Fruit fly (Drosophila melanogaster) whole organism, embryonic: ENCODE results near the gene Sym.

Experiments
- Atf-2 ChIP-seq: fragments of 200-800 bp; sonication (Bioruptor generic); optimal IDR thresholded peaks from 2 replicates; lab custom pipeline; 2016; ENCODE audit warnings: missing biosample characterization, missing genetic modification characterization
- Atf6 ChIP-seq: fragments of 200-800 bp; sonication (Bioruptor generic); IDR thresholded peaks from 2 replicates; pipeline ENCODE4 v1.3.6; 2022; ENCODE audit warnings: missing biosample characterization, missing genetic modification characterization
- Bgb ChIP-seq: fragments of 200-800 bp; sonication (Bioruptor generic); IDR thresholded peaks from 2 replicates; pipeline ENCODE4 v1.3.6; 2022; ENCODE audit warnings: missing biosample characterization, missing genetic modification characterization; ENCODE audit not compliant: partially characterized antibody
- CG10209 ChIP-seq: fragments of 200-800 bp; sonication (Bioruptor generic); optimal IDR thresholded peaks from 3 replicates; lab custom pipeline; 2017; ENCODE audit warnings: missing biosample characterization, mild to moderate bottlenecking, missing genetic modification characterization, missing genetic modification reagents
- CG10267 ChIP-seq: fragments of 200-800 bp; sonication (Bioruptor generic); optimal IDR thresholded peaks from 2 replicates; lab custom pipeline; 2018; ENCODE audit warnings: missing biosample characterization, mild to moderate bottlenecking, missing genetic modification characterization, moderate library complexity
- CG10565 ChIP-seq: fragments of 200-800 bp; sonication (Bioruptor generic); optimal IDR thresholded peaks from 3 replicates; lab custom pipeline; 2016; ENCODE audit warnings: missing biosample characterization, mild to moderate bottlenecking, missing genetic modification characterization
- CG11723 ChIP-seq: fragments of 200-800 bp; sonication (Bioruptor generic); optimal IDR thresholded peaks from 2 replicates; lab custom pipeline; 2017; ENCODE audit warnings: missing biosample characterization, mild to moderate bottlenecking, missing genetic modification characterization
- CG12744 ChIP-seq: fragments of 200-800 bp; sonication (Bioruptor generic); optimal IDR thresholded peaks from 2 replicates; lab custom pipeline; 2016; ENCODE audit warnings: missing biosample characterization, missing genetic modification characterization
- CG14441 ChIP-seq: fragments of 200-800 bp; sonication (Bioruptor generic); IDR thresholded peaks from 2 replicates; pipeline ENCODE4 v1.3.6; 2022; ENCODE audit warnings: missing biosample characterization, missing genetic modification characterization
- CG1529 ChIP-seq: fragments of 200-800 bp; sonication (Bioruptor generic); optimal IDR thresholded peaks from 3 replicates; lab custom pipeline; 2018; ENCODE audit warnings: missing biosample characterization, missing genetic modification characterization
- CG1603 ChIP-seq: fragments of 200-800 bp; sonication (Bioruptor generic); optimal IDR thresholded peaks from 2 replicates; lab custom pipeline; 2019; ENCODE audit warnings: missing biosample characterization, mild to moderate bottlenecking, missing genetic modification characterization, moderate library complexity
- CG1647 ChIP-seq: fragments of 200-800 bp; sonication (Bioruptor generic); optimal IDR thresholded peaks from 3 replicates; lab custom pipeline; 2016; ENCODE audit warnings: missing biosample characterization, missing genetic modification characterization
- CG16863 ChIP-seq: fragments of 200-800 bp; sonication (Bioruptor generic); optimal IDR thresholded peaks from 3 replicates; lab custom pipeline; 2016; ENCODE audit warnings: missing biosample characterization, missing genetic modification characterization
- CG17359 ChIP-seq: fragments of 200-800 bp; sonication (Bioruptor generic); optimal IDR thresholded peaks from 3 replicates; lab custom pipeline; 2018; ENCODE audit warnings: missing biosample characterization, mild to moderate bottlenecking, missing genetic modification characterization, moderate library complexity
- CG17385 ChIP-seq: fragments of 200-800 bp; sonication (Bioruptor generic); optimal IDR thresholded peaks from 3 replicates; lab custom pipeline; 2018; ENCODE audit warnings: missing biosample characterization, mild to moderate bottlenecking, missing genetic modification characterization
- CG17612 ChIP-seq: fragments of 200-800 bp; sonication (Bioruptor generic); IDR thresholded peaks from 2 replicates; pipeline ENCODE4 v1.3.6; 2022; ENCODE audit warnings: missing biosample characterization, missing genetic modification characterization
- CG17829 ChIP-seq: fragments of 200-800 bp; optimal IDR thresholded peaks from 2 replicates; lab custom pipeline; 2019; ENCODE audit warnings: missing biosample characterization, mild to moderate bottlenecking, missing genetic modification characterization, moderate library complexity
- CG2875 ChIP-seq: fragments of 200-800 bp; sonication (Bioruptor generic); optimal IDR thresholded peaks from 2 replicates; lab custom pipeline; 2017; ENCODE audit warnings: missing biosample characterization, mild to moderate bottlenecking, missing genetic modification characterization, missing genetic modification reagents
- CG3163 ChIP-seq: fragments of 200-800 bp; sonication (Bioruptor generic); optimal IDR thresholded peaks from 3 replicates; lab custom pipeline; 2016; ENCODE audit warnings: missing biosample characterization, missing genetic modification characterization
- CG3995 ChIP-seq: fragments of 200-800 bp; sonication (Bioruptor generic); optimal IDR thresholded peaks from 3 replicates; lab custom pipeline; 2016; ENCODE audit warnings: missing biosample characterization, missing genetic modification characterization
- CG43689 ChIP-seq: fragments of 200-800 bp; sonication (Bioruptor generic); IDR thresholded peaks from 2 replicates; pipeline ENCODE4 v1.3.6; 2022; ENCODE audit warnings: missing biosample characterization, missing genetic modification characterization
- CG4617 ChIP-seq: fragments of 200-800 bp; sonication (Bioruptor generic); optimal IDR thresholded peaks from 3 replicates; lab custom pipeline; 2016; ENCODE audit warnings: missing biosample characterization, missing genetic modification characterization, borderline replicate concordance
- CG4707 ChIP-seq: fragments of 200-800 bp; sonication (Bioruptor generic); optimal IDR thresholded peaks from 2 replicates; lab custom pipeline; 2018; ENCODE audit warnings: missing biosample characterization, mild to moderate bottlenecking, missing genetic modification characterization, moderate library complexity
- CG9609 ChIP-seq: fragments of 200-800 bp; sonication (Bioruptor generic); optimal IDR thresholded peaks from 3 replicates; lab custom pipeline; 2016; ENCODE audit warnings: missing biosample characterization, missing genetic modification characterization
- CG9817 ChIP-seq: fragments of 200-800 bp; sonication (Bioruptor generic); optimal IDR thresholded peaks from 2 replicates; lab custom pipeline; 2018; ENCODE audit warnings: missing biosample characterization, mild to moderate bottlenecking, missing genetic modification characterization, moderate library complexity
- Camta ChIP-seq: fragments of 200-800 bp; sonication (Bioruptor generic); optimal IDR thresholded peaks from 2 replicates; lab custom pipeline; 2016; ENCODE audit warnings: missing biosample characterization, missing genetic modification characterization
- Dad ChIP-seq: fragments of 200-800 bp; sonication (Bioruptor generic); optimal IDR thresholded peaks from 3 replicates; lab custom pipeline; 2016; ENCODE audit warnings: missing biosample characterization, missing genetic modification characterization
- Dll ChIP-seq: fragments of 200-800 bp; sonication (Bioruptor generic); IDR thresholded peaks from 4 replicates; pipeline ENCODE4 v1.3.6; 2022; ENCODE audit warnings: missing biosample characterization, missing genetic modification characterization; ENCODE audit not compliant: partially characterized antibody
- Fer2 ChIP-seq: fragments of 200-800 bp; sonication (Bioruptor generic); optimal IDR thresholded peaks from 2 replicates; lab custom pipeline; 2018; ENCODE audit warnings: missing biosample characterization, mild to moderate bottlenecking, missing genetic modification characterization, moderate library complexity
- Gug ChIP-seq: fragments of 200-800 bp; sonication (Bioruptor generic); IDR thresholded peaks from 4 replicates; pipeline ENCODE4 v1.3.6; 2022; ENCODE audit warnings: missing biosample characterization, missing genetic modification characterization
- H15 ChIP-seq: fragments of 200-800 bp; sonication (Bioruptor generic); IDR thresholded peaks from 3 replicates; pipeline ENCODE4 v1.3.6; 2022; ENCODE audit warnings: missing biosample characterization, missing genetic modification characterization
- NC2β ChIP-seq: fragments of 200-800 bp; sonication (Bioruptor generic); optimal IDR thresholded peaks from 2 replicates; lab custom pipeline; 2016; ENCODE audit warnings: missing biosample characterization, missing genetic modification characterization
- NfI ChIP-seq: fragments of 200-800 bp; sonication (Bioruptor generic); optimal IDR thresholded peaks from 3 replicates; lab custom pipeline; 2018; ENCODE audit warnings: missing biosample characterization, mild to moderate bottlenecking, missing genetic modification characterization, moderate library complexity
- Sin3A ChIP-seq: fragments of >200 bp; optimal IDR thresholded peaks from 2 replicates; lab custom pipeline; 2018
- ato ChIP-seq: fragments of 200-800 bp; sonication (Bioruptor generic); IDR thresholded peaks from 2 replicates; pipeline ENCODE4 v1.3.6; 2022; ENCODE audit warnings: missing biosample characterization, missing genetic modification characterization; ENCODE audit not compliant: partially characterized antibody
- chif ChIP-seq, 2 experiments: fragments of 200-800 bp; sonication (Bioruptor generic); optimal IDR thresholded peaks; 3 replicates each; lab custom pipeline; 2016; ENCODE audit warnings: missing biosample characterization in 2 of 2, missing genetic modification characterization in 2 of 2
- ewg ChIP-seq: fragments of 200-800 bp; sonication (Bioruptor generic); optimal IDR thresholded peaks from 3 replicates; lab custom pipeline; 2017; ENCODE audit warnings: mild to moderate bottlenecking, missing biosample characterization, missing genetic modification reagents, missing genetic modification characterization
- gce ChIP-seq: fragments of 200-800 bp; sonication (Bioruptor generic); IDR thresholded peaks from 3 replicates; pipeline ENCODE4 v1.3.6; 2022; ENCODE audit warnings: missing biosample characterization, missing genetic modification characterization
- h ChIP-seq: fragments of >200 bp; optimal IDR thresholded peaks from 2 replicates; lab custom pipeline; 2017
- jigr1 ChIP-seq: fragments of 200-800 bp; sonication (Bioruptor generic); IDR thresholded peaks from 3 replicates; pipeline ENCODE4 v1.3.6; 2022; ENCODE audit warnings: missing biosample characterization, missing genetic modification characterization
- mam ChIP-seq: fragments of 200-800 bp; sonication (Bioruptor generic); optimal IDR thresholded peaks from 3 replicates; lab custom pipeline; 2016; ENCODE audit warnings: missing biosample characterization, missing genetic modification characterization
- mld ChIP-seq: fragments of 200-800 bp; sonication (Bioruptor generic); IDR thresholded peaks from 3 replicates; pipeline ENCODE4 v1.3.6; 2022; ENCODE audit warnings: missing biosample characterization, missing genetic modification characterization; ENCODE audit not compliant: partially characterized antibody
- otp ChIP-seq: fragments of 200-800 bp; sonication (Bioruptor generic); IDR thresholded peaks from 3 replicates; pipeline ENCODE4, ENCODE4 v1.3.6; 2022; ENCODE audit warnings: missing biosample characterization, missing genetic modification characterization
- p53 ChIP-seq: fragments of 200-800 bp; sonication (Bioruptor generic); optimal IDR thresholded peaks from 2 replicates; lab custom pipeline; 2016; ENCODE audit warnings: missing biosample characterization, missing genetic modification characterization
- ro ChIP-seq: fragments of 200-800 bp; sonication (Bioruptor generic); IDR thresholded peaks from 2 replicates; pipeline ENCODE4 v1.3.6; 2022; ENCODE audit warnings: missing biosample characterization, missing genetic modification characterization
- row ChIP-seq: fragments of 200-800 bp; sonication (Bioruptor generic); IDR thresholded peaks from 3 replicates; pipeline ENCODE4 v1.3.6; 2022; ENCODE audit warnings: missing biosample characterization, missing genetic modification characterization
- slp2 ChIP-seq: fragments of 200-800 bp; sonication (Bioruptor generic); optimal IDR thresholded peaks from 2 replicates; lab custom pipeline; 2016; ENCODE audit warnings: missing biosample characterization, missing genetic modification characterization
- trem ChIP-seq: fragments of 200-800 bp; optimal IDR thresholded peaks from 3 replicates; lab custom pipeline; 2019; ENCODE audit warnings: missing biosample characterization, mild to moderate bottlenecking, missing genetic modification characterization, moderate library complexity
- tx ChIP-seq: fragments of 200-800 bp; sonication (Bioruptor generic); optimal IDR thresholded peaks from 2 replicates; lab custom pipeline; 2016; ENCODE audit warnings: missing biosample characterization, missing genetic modification characterization
- zen ChIP-seq: fragments of 200-800 bp; sonication (Bioruptor generic); optimal IDR thresholded peaks from 3 replicates; lab custom pipeline; 2018; ENCODE audit warnings: missing biosample characterization, mild to moderate bottlenecking, missing genetic modification characterization, moderate library complexity

Sym gene

DNA sequence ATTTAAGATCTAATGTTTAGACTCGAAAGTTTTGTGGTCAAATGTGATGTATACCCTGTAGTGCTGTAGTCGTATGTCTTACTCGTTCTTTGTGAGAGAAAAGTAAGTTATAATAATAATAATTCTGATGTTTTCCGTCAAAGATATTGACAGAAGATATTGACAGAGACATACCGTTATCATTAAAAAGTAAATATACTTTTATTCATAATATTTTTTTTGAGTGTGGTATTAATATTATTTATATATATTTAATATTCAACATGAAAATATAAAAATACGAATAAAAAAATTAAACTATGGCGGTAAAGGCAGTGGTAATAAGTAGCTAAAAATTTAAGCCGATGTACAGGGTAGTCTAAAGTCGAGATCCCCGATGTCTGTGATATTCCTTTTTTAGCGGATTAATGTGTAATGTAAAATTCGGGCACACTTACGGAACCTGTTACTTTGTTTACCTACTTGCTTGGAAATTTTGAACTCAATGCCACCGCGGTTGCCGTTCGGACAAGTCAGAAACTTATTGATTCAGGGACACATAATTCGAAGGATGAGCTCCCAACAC lies 5.9 kb downstream of the Sym start, which contains the start of the genes CG2100 and CG1236 (continued):
- TF ChIP-seq CG2875 (GFP tag; lab: Kevin White, UChicago) = peak; percentile 79
- no peak for TF ChIP-seq Bgb (GFP tag; lab: Robert Waterston, UW)
- peak; percentile 11 for TF ChIP-seq CG9609 (GFP tag; lab: Kevin White, UChicago)
- TF ChIP-seq CG10565 (GFP tag; lab: Kevin White, UChicago) = peak; percentile 19
- no peak; the same call in 2 of the 3 replicates for TF ChIP-seq H15
- no peak for TF ChIP-seq Sin3A
- TF ChIP-seq CG4617 (GFP tag; lab: Kevin White, UChicago) = peak; percentile 57
- TF ChIP-seq CG1603 (tag; lab: Kevin White, UChicago) = no peak
- TF ChIP-seq otp = no peak
- TF ChIP-seq CG3995 = peak; percentile 45
- TF ChIP-seq jigr1 (GFP tag; lab: Robert Waterston, UW) = peak; percentile 72; the same call in 2 of the 3 replicates
- TF ChIP-seq CG10267 (tag; lab: Kevin White, UChicago) = peak; percentile 85
- peak; percentile 4 for TF ChIP-seq CG3163 (GFP tag; lab: Kevin White, UChicago)
- TF ChIP-seq ato = no peak
- TF ChIP-seq CG4707 = peak; percentile 31
- TF ChIP-seq CG9817 (tag; lab: Kevin White, UChicago) = peak; percentile 73
- peak; percentile 79 for TF ChIP-seq ewg
- TF ChIP-seq trem (tag; lab: Kevin White, UChicago) = peak; percentile 82
- peak; percentile 61 for TF ChIP-seq Fer2 (tag; lab: Kevin White, UChicago)
- no peak; the same call in 1 of the 2 replicates for TF ChIP-seq CG17612 (GFP tag; lab: Robert Waterston, UW)
- TF ChIP-seq Dll (GFP tag; lab: Robert Waterston, UW) = no peak
- no peak for TF ChIP-seq p53 (GFP tag; lab: Kevin White, UChicago)
- peak; percentile 90 for TF ChIP-seq CG10209 (GFP tag; lab: Kevin White, UChicago)
- TF ChIP-seq chif (GFP tag; optimal IDR thresholded peaks at IDR 0.05; lab: Kevin White, UChicago) = peak; percentile 34 to 51
- peak; percentile 10 for TF ChIP-seq slp2 (GFP tag; lab: Kevin White, UChicago)
- TF ChIP-seq Gug (GFP tag; lab: Robert Waterston, UW) = peak; percentile 68; the same call in 3 of the 4 replicates
- TF ChIP-seq Camta (GFP tag; lab: Kevin White, UChicago) = peak; percentile 47
- peak; percentile 47 for TF ChIP-seq CG16863 (GFP tag; lab: Kevin White, UChicago)
- peak; percentile 60; the same call in 1 of the 2 replicates for TF ChIP-seq CG14441 (GFP tag; lab: Robert Waterston, UW)
- TF ChIP-seq CG11723 (GFP tag; lab: Kevin White, UChicago) = peak; percentile 76
- no peak for TF ChIP-seq Dad (GFP tag; lab: Kevin White, UChicago)
- peak; percentile 85 for TF ChIP-seq zen (tag; lab: Kevin White, UChicago)
- TF ChIP-seq tx (GFP tag; lab: Kevin White, UChicago) = no peak
- peak; percentile 84 for TF ChIP-seq CG17359 (tag; lab: Kevin White, UChicago)
- peak; percentile 20 for TF ChIP-seq CG12744 (GFP tag; lab: Kevin White, UChicago)
- TF ChIP-seq mld = no peak; the same call in 2 of the 3 replicates
- 0 out of 3 replicates have a peak, but pooled peaks have one; percentile 33 for TF ChIP-seq gce
- TF ChIP-seq CG43689 = no peak
- TF ChIP-seq Atf6 = peak; percentile 29; the same call in 1 of the 2 replicates
- peak; percentile 95 for TF ChIP-seq row (GFP tag; lab: Robert Waterston, UW)
- peak; percentile 53 for TF ChIP-seq mam (GFP tag; lab: Kevin White, UChicago)
- TF ChIP-seq CG17385 (GFP tag; lab: Kevin White, UChicago) = peak; percentile 83
- TF ChIP-seq CG17829 = peak; percentile 91
- peak; percentile 30 for TF ChIP-seq NC2β (GFP tag; lab: Kevin White, UChicago)
- peak; percentile 85 for TF ChIP-seq NfI (GFP tag; lab: Kevin White, UChicago)
- TF ChIP-seq CG1647 (GFP tag; lab: Kevin White, UChicago) = peak; percentile 8
- TF ChIP-seq h (lab: Kevin White, UChicago) = no peak
- TF ChIP-seq Atf-2 (GFP tag; lab: Kevin White, UChicago) = peak; percentile 31
- TF ChIP-seq ro (GFP tag; lab: Robert Waterston, UW) = no peak; the same call in 1 of the 2 replicates
- TF ChIP-seq CG1529 (GFP tag; lab: Kevin White, UChicago) = peak; percentile 71
